Fruit fly (Drosophila melanogaster) whole organism, embryonic: ENCODE measurements around the gene Ilp5.
A peak's percentile ranks its signal among the peaks of the same experiment; 100 is the strongest.

Source experiments
- CG10431 ChIP-seq: fragments of 200-800 bp; sonication (Bioruptor generic); optimal IDR thresholded peaks from 3 replicates; lab custom pipeline; 2018; ENCODE audit warnings: missing biosample characterization, mild to moderate bottlenecking, missing genetic modification characterization
- CG12744 ChIP-seq: fragments of 200-800 bp; sonication (Bioruptor generic); optimal IDR thresholded peaks from 2 replicates; lab custom pipeline; 2016; ENCODE audit warnings: missing biosample characterization, missing genetic modification characterization
- CG1529 ChIP-seq: fragments of 200-800 bp; sonication (Bioruptor generic); optimal IDR thresholded peaks from 3 replicates; lab custom pipeline; 2018; ENCODE audit warnings: missing biosample characterization, missing genetic modification characterization
- CG1792 ChIP-seq: fragments of 200-800 bp; sonication (Bioruptor generic); optimal IDR thresholded peaks from 2 replicates; lab custom pipeline; 2016; ENCODE audit warnings: missing biosample characterization, missing genetic modification characterization
- CG18476 ChIP-seq: fragments of 200-800 bp; sonication (Bioruptor generic); optimal IDR thresholded peaks from 2 replicates; lab custom pipeline; 2016; ENCODE audit warnings: missing biosample characterization, mild to moderate bottlenecking, missing genetic modification characterization
- CG32532 ChIP-seq: fragments of 200-800 bp; sonication (Bioruptor generic); IDR thresholded peaks from 2 replicates; pipeline ENCODE4 v1.3.6; 2022; ENCODE audit warnings: missing biosample characterization, missing genetic modification characterization
- CG32772 ChIP-seq: fragments of 200-800 bp; sonication (Bioruptor generic); IDR thresholded peaks from 2 replicates; pipeline ENCODE4 v1.3.6; 2022; ENCODE audit warnings: missing biosample characterization, missing genetic modification characterization
- CG34376 ChIP-seq: fragments of 200-800 bp; sonication (Bioruptor generic); optimal IDR thresholded peaks from 2 replicates; lab custom pipeline; 2018; ENCODE audit warnings: missing biosample characterization, mild to moderate bottlenecking, missing genetic modification characterization
- CG4707 ChIP-seq: fragments of 200-800 bp; sonication (Bioruptor generic); optimal IDR thresholded peaks from 2 replicates; lab custom pipeline; 2018; ENCODE audit warnings: missing biosample characterization, mild to moderate bottlenecking, missing genetic modification characterization, moderate library complexity
- CG6175 ChIP-seq: fragments of 200-800 bp; sonication (Bioruptor generic); IDR thresholded peaks from 3 replicates; pipeline ENCODE4 v1.3.6; 2022; ENCODE audit warnings: missing biosample characterization, missing genetic modification characterization
- CG6854 ChIP-seq: fragments of 200-800 bp; sonication (Bioruptor generic); optimal IDR thresholded peaks from 3 replicates; lab custom pipeline; 2017; ENCODE audit warnings: missing biosample characterization, mild to moderate bottlenecking, missing genetic modification characterization
- CG7357 ChIP-seq: fragments of 200-800 bp; sonication (Bioruptor generic); IDR thresholded peaks from 3 replicates; pipeline ENCODE4 v1.3.6; 2022; ENCODE audit warnings: missing biosample characterization, missing genetic modification characterization
- CG7963 ChIP-seq: fragments of 200-800 bp; sonication (Bioruptor generic); IDR thresholded peaks from 3 replicates; pipeline ENCODE4 v1.3.6; 2022; ENCODE audit warnings: missing biosample characterization, missing genetic modification characterization; ENCODE audit not compliant: partially characterized antibody
- CG7987 ChIP-seq: fragments of 200-800 bp; sonication (Bioruptor generic); optimal IDR thresholded peaks from 2 replicates; lab custom pipeline; 2018; ENCODE audit warnings: missing biosample characterization, mild to moderate bottlenecking, missing genetic modification characterization, moderate library complexity
- CG8359 ChIP-seq: fragments of 200-800 bp; sonication (Bioruptor generic); optimal IDR thresholded peaks from 2 replicates; lab custom pipeline; 2017; ENCODE audit warnings: missing biosample characterization, mild to moderate bottlenecking, missing genetic modification characterization, borderline replicate concordance
- CG9932 ChIP-seq: fragments of 200-800 bp; sonication (Bioruptor generic); IDR thresholded peaks from 2 replicates; pipeline ENCODE4 v1.3.6; 2022; ENCODE audit warnings: missing biosample characterization, missing genetic modification characterization
- Drgx ChIP-seq: fragments of 200-800 bp; sonication (Bioruptor generic); IDR thresholded peaks from 2 replicates; pipeline ENCODE4 v1.3.6; 2022; ENCODE audit warnings: missing biosample characterization, missing genetic modification characterization
- E2f1 ChIP-seq: fragments of 200-800 bp; sonication (Bioruptor generic); IDR thresholded peaks from 2 replicates; pipeline ENCODE4 v1.3.6; 2022; ENCODE audit warnings: missing biosample characterization, missing genetic modification characterization
- Fer3 ChIP-seq: fragments of 200-800 bp; sonication (Bioruptor generic); optimal IDR thresholded peaks from 2 replicates; lab custom pipeline; 2018; ENCODE audit warnings: missing biosample characterization, mild to moderate bottlenecking, missing genetic modification characterization, moderate library complexity
- NFAT ChIP-seq: fragments of 200-800 bp; sonication (Bioruptor generic); IDR thresholded peaks from 2 replicates; pipeline ENCODE4 v1.3.6; 2022; ENCODE audit warnings: missing biosample characterization, missing genetic modification characterization
- Oaz ChIP-seq: fragments of 200-800 bp; sonication (Bioruptor generic); IDR thresholded peaks from 2 replicates; pipeline ENCODE4 v1.3.6; 2022; ENCODE audit warnings: missing biosample characterization, missing genetic modification characterization
- Sry-β ChIP-seq: fragments of 200-800 bp; sonication (Bioruptor generic); optimal IDR thresholded peaks from 2 replicates; lab custom pipeline; 2018; ENCODE audit warnings: missing biosample characterization, mild to moderate bottlenecking, missing genetic modification characterization, moderate library complexity
- TFAM ChIP-seq: fragments of 200-800 bp; sonication (Bioruptor generic); optimal IDR thresholded peaks from 2 replicates; lab custom pipeline; 2017; ENCODE audit warnings: missing biosample characterization, missing genetic modification characterization, inconsistent platforms
- Taf1 ChIP-seq: fragments of 200-800 bp; sonication (Bioruptor generic); IDR thresholded peaks from 2 replicates; pipeline ENCODE4 v1.3.6; 2022; ENCODE audit warnings: missing biosample characterization, missing genetic modification characterization
- Vsx1 ChIP-seq: fragments of 200-800 bp; sonication (Bioruptor generic); optimal IDR thresholded peaks from 2 replicates; lab custom pipeline; 2017; ENCODE audit warnings: missing biosample characterization, mild to moderate bottlenecking, missing genetic modification characterization, missing genetic modification reagents
- Xrp1 ChIP-seq: fragments of 200-800 bp; sonication (Bioruptor generic); IDR thresholded peaks from 2 replicates; pipeline ENCODE4 v1.3.6; 2022; ENCODE audit warnings: missing biosample characterization, missing genetic modification characterization
- az2 ChIP-seq: fragments of 200-800 bp; sonication (Bioruptor generic); optimal IDR thresholded peaks from 3 replicates; lab custom pipeline; 2016; ENCODE audit warnings: missing biosample characterization, missing genetic modification characterization
- cg ChIP-seq: fragments of 200-800 bp; sonication (Bioruptor generic); optimal IDR thresholded peaks from 3 replicates; lab custom pipeline; 2019; ENCODE audit warnings: missing biosample characterization, mild to moderate bottlenecking, missing genetic modification characterization, moderate library complexity
- chif ChIP-seq, 2 experiments: fragments of 200-800 bp; sonication (Bioruptor generic); optimal IDR thresholded peaks; 3 replicates each; lab custom pipeline; 2016; ENCODE audit warnings: missing biosample characterization in 2 of 2, missing genetic modification characterization in 2 of 2
- da ChIP-seq: fragments of 200-800 bp; sonication (Bioruptor generic); optimal IDR thresholded peaks from 2 replicates; lab custom pipeline; 2016; ENCODE audit warnings: missing biosample characterization, missing genetic modification characterization
- fu2 ChIP-seq: fragments of 200-800 bp; sonication (Bioruptor generic); optimal IDR thresholded peaks from 2 replicates; lab custom pipeline; 2016; ENCODE audit warnings: missing biosample characterization, missing genetic modification characterization
- gcm ChIP-seq: fragments of 200-800 bp; sonication (Bioruptor generic); optimal IDR thresholded peaks from 2 replicates; lab custom pipeline; 2019; ENCODE audit warnings: missing biosample characterization, mild to moderate bottlenecking, missing genetic modification characterization, moderate library complexity
- grau ChIP-seq: fragments of 200-800 bp; optimal IDR thresholded peaks from 3 replicates; lab custom pipeline; 2019; ENCODE audit warnings: missing biosample characterization, mild to moderate bottlenecking, missing genetic modification characterization, moderate library complexity
- gsb-n ChIP-seq: fragments of 200-800 bp; sonication (Bioruptor generic); optimal IDR thresholded peaks from 3 replicates; lab custom pipeline; 2018; ENCODE audit warnings: missing biosample characterization, mild to moderate bottlenecking, missing genetic modification characterization
- hb ChIP-seq: fragments of 200-800 bp; sonication (Bioruptor generic); IDR thresholded peaks from 3 replicates; pipeline ENCODE4 v1.3.6; 2022; ENCODE audit warnings: missing biosample characterization, missing genetic modification characterization; ENCODE audit not compliant: partially characterized antibody
- klu ChIP-seq: fragments of 200-800 bp; sonication (Bioruptor generic); IDR thresholded peaks from 2 replicates; pipeline ENCODE4 v1.3.6; 2022; ENCODE audit warnings: missing biosample characterization, missing genetic modification characterization
- kni ChIP-seq: fragments of 200-800 bp; sonication (Bioruptor generic); optimal IDR thresholded peaks from 3 replicates; lab custom pipeline; 2017; ENCODE audit warnings: mild to moderate bottlenecking, missing biosample characterization, missing genetic modification reagents, missing genetic modification characterization
- lov ChIP-seq, 2 experiments: fragments of 200-800 bp in 1 of 2; fragments of >200 bp in 1 of 2; sonication (Bioruptor generic) in 1 of 2; IDR thresholded peaks in 1 of 2; optimal IDR thresholded peaks in 1 of 2; 2 replicates in 1 of 2; 3 replicates in 1 of 2; pipeline versions ENCODE4 v1.3.6 to Lab custom; 2017 to 2022; ENCODE audit warnings: missing biosample characterization in 1 of 2, missing genetic modification characterization in 1 of 2
- nom ChIP-seq: fragments of 200-800 bp; sonication (Bioruptor generic); optimal IDR thresholded peaks from 2 replicates; lab custom pipeline; 2017; ENCODE audit warnings: missing biosample characterization, missing genetic modification characterization, mild to moderate bottlenecking, moderate library complexity, missing genetic modification reagents
- otp ChIP-seq: fragments of 200-800 bp; sonication (Bioruptor generic); IDR thresholded peaks from 3 replicates; pipeline ENCODE4, ENCODE4 v1.3.6; 2022; ENCODE audit warnings: missing biosample characterization, missing genetic modification characterization
- pb ChIP-seq: fragments of 200-800 bp; sonication (Bioruptor generic); optimal IDR thresholded peaks from 3 replicates; lab custom pipeline; 2016; ENCODE audit warnings: missing biosample characterization, missing genetic modification characterization
- pros ChIP-seq: fragments of 200-800 bp; sonication (Bioruptor generic); optimal IDR thresholded peaks from 3 replicates; lab custom pipeline; 2019; ENCODE audit warnings: missing biosample characterization, mild to moderate bottlenecking, missing genetic modification characterization, moderate library complexity
- repo ChIP-seq: fragments of 200-800 bp; sonication (Bioruptor generic); optimal IDR thresholded peaks from 2 replicates; lab custom pipeline; 2016; ENCODE audit warnings: missing biosample characterization, missing genetic modification characterization
- slou ChIP-seq: fragments of 200-800 bp; sonication (Bioruptor generic); optimal IDR thresholded peaks from 3 replicates; lab custom pipeline; 2016; ENCODE audit warnings: missing biosample characterization, missing genetic modification characterization
- so ChIP-seq: fragments of 200-800 bp; sonication (Bioruptor generic); IDR thresholded peaks from 3 replicates; pipeline ENCODE4 v1.3.6; 2022; ENCODE audit warnings: missing biosample characterization, missing genetic modification characterization
- sqz ChIP-seq: fragments of 200-800 bp; sonication (Bioruptor generic); optimal IDR thresholded peaks from 3 replicates; lab custom pipeline; 2018; ENCODE audit warnings: missing biosample characterization, mild to moderate bottlenecking, missing genetic modification characterization
- tio ChIP-seq: fragments of 200-800 bp; sonication (Bioruptor generic); optimal IDR thresholded peaks from 2 replicates; lab custom pipeline; 2017; ENCODE audit warnings: missing biosample characterization, missing genetic modification characterization, inconsistent platforms
- tll ChIP-seq, 2 experiments: fragments of 200-800 bp in 1 of 2; fragments of >200 bp in 1 of 2; sonication (Bioruptor generic) in 1 of 2; optimal IDR thresholded peaks; 2 replicates each; lab custom pipeline; 2017 to 2019; ENCODE audit warnings: missing biosample characterization in 2 of 2, missing genetic modification characterization in 2 of 2, mild to moderate bottlenecking in 1 of 2, moderate library complexity in 1 of 2

Gene Ilp5

dm6 chr3L:9854583-9855519, 31.2 kb upstream of the Ilp5 start, which contains the start of gene RasGAP1 (continued):
- TF ChIP-seq kni (GFP tag; lab: Kevin White, UChicago) (no peak), CG32532 (no peak), tll (GFP tag; optimal IDR thresholded peaks at IDR 0.05; lab: Kevin White, UChicago) (peak in 1 of 2 experiments; percentile 25), CG4707 (GFP tag; lab: Kevin White, UChicago) (no peak), fu2 (GFP tag; lab: Kevin White, UChicago) (no peak), CG7987 (GFP tag; lab: Kevin White, UChicago) (no peak), CG1792 (GFP tag; lab: Kevin White, UChicago) (no peak), Vsx1 (GFP tag; lab: Kevin White, UChicago) (no peak), da (no peak), pros (no peak), hb (no peak), CG10431 (GFP tag; lab: Kevin White, UChicago) (no peak), chif (GFP tag; optimal IDR thresholded peaks at IDR 0.05; lab: Kevin White, UChicago) (no peak), tio (GFP tag; lab: Kevin White, UChicago) (no peak), nom (GFP tag; lab: Kevin White, UChicago) (no peak), az2 (GFP tag; lab: Kevin White, UChicago) (no peak), slou (no peak), gcm (GFP tag; lab: Kevin White, UChicago) (no peak), CG7963 (GFP tag; lab: Robert Waterston, UW) (0 out of 3 replicates have a peak, but pooled peaks have one; percentile 33), NFAT (no peak), gsb-n (no peak), CG1529 (GFP tag; lab: Kevin White, UChicago) (no peak), klu (GFP tag; lab: Robert Waterston, UW) (no peak), Oaz (no peak), CG34376 (no peak), CG7357 (GFP tag; lab: Robert Waterston, UW) (no peak), CG12744 (GFP tag; lab: Kevin White, UChicago) (no peak), otp (GFP tag; lab: Robert Waterston, UW) (no peak), Xrp1 (GFP tag; lab: Robert Waterston, UW) (no peak), Sry-β (no peak), CG6175 (GFP tag; lab: Robert Waterston, UW) (peak; percentile 100), CG6854 (GFP tag; lab: Kevin White, UChicago) (no peak), CG32772 (0 out of 2 replicates have a peak, but pooled peaks have one; percentile 6), TFAM (GFP tag; lab: Kevin White, UChicago) (no peak), CG18476 (no peak), grau (tag; lab: Kevin White, UChicago) (no peak), lov (optimal IDR thresholded peaks at IDR 0.05; lab: Kevin White, UChicago) (no peak), lov (GFP tag; IDR thresholded peaks at IDR 0.05; lab: Robert Waterston, UW) (no peak), Taf1 (0 out of 2 replicates have a peak, but pooled peaks have one; percentile 7), Drgx (GFP tag; lab: Robert Waterston, UW) (no peak), cg (no peak), CG9932 (peak; percentile 22; the same call in 1 of the 2 replicates), E2f1 (GFP tag; lab: Robert Waterston, UW) (no peak), sqz (GFP tag; lab: Kevin White, UChicago) (peak; percentile 24), CG8359 (GFP tag; lab: Kevin White, UChicago) (no peak), so (GFP tag; lab: Robert Waterston, UW) (peak; percentile 43; the same call in 1 of the 3 replicates), Fer3 (tag; lab: Kevin White, UChicago) (no peak), repo (no peak), pb (GFP tag; lab: Kevin White, UChicago) (peak; percentile 48)
